Fruit fly (Drosophila melanogaster) whole organism, embryonic: ENCODE measurements around the gene CG5968.

ENCODE experiments used
- Awh ChIP-seq: fragments of 200-800 bp; sonication (Bioruptor generic); IDR thresholded peaks from 2 replicates; pipeline ENCODE4, ENCODE4 v1.3.6; 2022; ENCODE audit warnings: missing biosample characterization, missing genetic modification characterization
- B-H1 ChIP-seq: fragments of 200-800 bp; sonication (Bioruptor generic); IDR thresholded peaks from 3 replicates; pipeline ENCODE4 v1.3.6; 2022; ENCODE audit warnings: missing biosample characterization, missing genetic modification characterization
- Bgb ChIP-seq: fragments of 200-800 bp; sonication (Bioruptor generic); IDR thresholded peaks from 2 replicates; pipeline ENCODE4 v1.3.6; 2022; ENCODE audit warnings: missing biosample characterization, missing genetic modification characterization; ENCODE audit not compliant: partially characterized antibody
- Blimp-1 ChIP-seq: fragments of 200-800 bp; sonication (Bioruptor generic); optimal IDR thresholded peaks from 3 replicates; lab custom pipeline; 2018; ENCODE audit warnings: missing biosample characterization, missing genetic modification characterization, mild to moderate bottlenecking, moderate library complexity, missing genetic modification reagents
- CG11398 ChIP-seq: fragments of 200-800 bp; sonication (Bioruptor generic); optimal IDR thresholded peaks from 2 replicates; lab custom pipeline; 2016; ENCODE audit warnings: missing biosample characterization, missing genetic modification characterization
- CG11456 ChIP-seq: fragments of 200-800 bp; sonication (Bioruptor generic); IDR thresholded peaks from 3 replicates; pipeline ENCODE4 v1.3.6; 2022; ENCODE audit warnings: missing biosample characterization, missing genetic modification characterization
- CG14860 ChIP-seq: fragments of 200-800 bp; sonication (Bioruptor generic); IDR thresholded peaks from 3 replicates; pipeline ENCODE4 v1.3.6; 2022; ENCODE audit warnings: missing biosample characterization, missing genetic modification characterization; ENCODE audit not compliant: partially characterized antibody
- CG1603 ChIP-seq: fragments of 200-800 bp; sonication (Bioruptor generic); optimal IDR thresholded peaks from 2 replicates; lab custom pipeline; 2019; ENCODE audit warnings: missing biosample characterization, mild to moderate bottlenecking, missing genetic modification characterization, moderate library complexity
- CG1647 ChIP-seq: fragments of 200-800 bp; sonication (Bioruptor generic); optimal IDR thresholded peaks from 3 replicates; lab custom pipeline; 2016; ENCODE audit warnings: missing biosample characterization, missing genetic modification characterization
- CG17612 ChIP-seq: fragments of 200-800 bp; sonication (Bioruptor generic); IDR thresholded peaks from 2 replicates; pipeline ENCODE4 v1.3.6; 2022; ENCODE audit warnings: missing biosample characterization, missing genetic modification characterization
- CG2116 ChIP-seq: fragments of 200-800 bp; sonication (Bioruptor generic); optimal IDR thresholded peaks from 3 replicates; lab custom pipeline; 2018; ENCODE audit warnings: missing biosample characterization, mild to moderate bottlenecking, missing genetic modification characterization
- CG2889 ChIP-seq: fragments of 200-800 bp; sonication (Bioruptor generic); IDR thresholded peaks from 3 replicates; pipeline ENCODE4 v1.3.6; 2022; ENCODE audit warnings: missing biosample characterization, missing genetic modification characterization
- CG32532 ChIP-seq: fragments of 200-800 bp; sonication (Bioruptor generic); IDR thresholded peaks from 2 replicates; pipeline ENCODE4 v1.3.6; 2022; ENCODE audit warnings: missing biosample characterization, missing genetic modification characterization
- CG34224 ChIP-seq: fragments of 200-800 bp; sonication (Bioruptor generic); IDR thresholded peaks from 3 replicates; pipeline ENCODE4 v1.3.6; 2022; ENCODE audit warnings: missing biosample characterization, missing genetic modification characterization; ENCODE audit not compliant: partially characterized antibody
- CG4820 ChIP-seq: fragments of 200-800 bp; sonication (Bioruptor generic); optimal IDR thresholded peaks from 3 replicates; lab custom pipeline; 2016; ENCODE audit warnings: missing biosample characterization, missing genetic modification characterization
- CG6654 ChIP-seq: fragments of 200-800 bp; sonication (Bioruptor generic); optimal IDR thresholded peaks from 2 replicates; lab custom pipeline; 2017; ENCODE audit warnings: missing biosample characterization, mild to moderate bottlenecking, missing genetic modification characterization
- CG8924 ChIP-seq: fragments of 200-800 bp; optimal IDR thresholded peaks from 3 replicates; lab custom pipeline; 2019; ENCODE audit warnings: missing biosample characterization, mild to moderate bottlenecking, missing genetic modification characterization, moderate library complexity
- CoRest ChIP-seq: fragments of 200-800 bp; sonication (Bioruptor generic); optimal IDR thresholded peaks from 3 replicates; lab custom pipeline; 2018; ENCODE audit warnings: missing biosample characterization, mild to moderate bottlenecking, missing genetic modification characterization, moderate library complexity
- Dfd ChIP-seq, 2 experiments: fragments of >200 bp; optimal IDR thresholded peaks; 2 replicates each; lab custom pipeline; 2017; ENCODE audit warnings: missing biosample characterization in 2 of 2, missing genetic modification characterization in 2 of 2
- E2f2 ChIP-seq: fragments of 200-800 bp; sonication (Bioruptor generic); IDR thresholded peaks from 2 replicates; pipeline ENCODE4 v1.3.6; 2022; ENCODE audit warnings: missing biosample characterization, missing genetic modification characterization
- Lim3 ChIP-seq: fragments of 200-800 bp; sonication (Bioruptor generic); IDR thresholded peaks from 2 replicates; pipeline ENCODE4 v1.3.6; 2022; ENCODE audit warnings: missing biosample characterization, missing genetic modification characterization
- MTF-1 ChIP-seq: fragments of 200-800 bp; sonication (Bioruptor generic); optimal IDR thresholded peaks from 2 replicates; lab custom pipeline; 2018; ENCODE audit warnings: missing biosample characterization, mild to moderate bottlenecking, missing genetic modification characterization, borderline replicate concordance
- Mes4 ChIP-seq: fragments of 200-800 bp; sonication (Bioruptor generic); optimal IDR thresholded peaks from 2 replicates; lab custom pipeline; 2016; ENCODE audit warnings: missing biosample characterization, missing genetic modification characterization
- Mrtf ChIP-seq: fragments of 200-800 bp; sonication (Bioruptor generic); IDR thresholded peaks from 3 replicates; pipeline ENCODE4 v1.3.6; 2022; ENCODE audit warnings: missing biosample characterization, missing genetic modification characterization
- Opbp ChIP-seq: fragments of 200-800 bp; sonication (Bioruptor generic); IDR thresholded peaks from 3 replicates; pipeline ENCODE4 v1.3.6; 2022; ENCODE audit warnings: missing biosample characterization, missing genetic modification characterization; ENCODE audit not compliant: partially characterized antibody
- TFAM ChIP-seq: fragments of 200-800 bp; sonication (Bioruptor generic); optimal IDR thresholded peaks from 2 replicates; lab custom pipeline; 2017; ENCODE audit warnings: missing biosample characterization, missing genetic modification characterization, inconsistent platforms
- az2 ChIP-seq: fragments of 200-800 bp; sonication (Bioruptor generic); optimal IDR thresholded peaks from 3 replicates; lab custom pipeline; 2016; ENCODE audit warnings: missing biosample characterization, missing genetic modification characterization
- br ChIP-seq: fragments of >200 bp; optimal IDR thresholded peaks from 2 replicates; lab custom pipeline; 2017
- cad ChIP-seq: fragments of >200 bp; optimal IDR thresholded peaks from 2 replicates; lab custom pipeline; 2017; ENCODE audit warnings: missing biosample characterization, missing genetic modification characterization
- chinmo ChIP-seq: fragments of 200-800 bp; sonication (Bioruptor generic); IDR thresholded peaks from 4 replicates; pipeline ENCODE4 v1.3.6; 2022; ENCODE audit warnings: missing biosample characterization, missing genetic modification characterization; ENCODE audit not compliant: partially characterized antibody
- disco-r ChIP-seq: fragments of 200-800 bp; sonication (Bioruptor generic); optimal IDR thresholded peaks from 2 replicates; lab custom pipeline; 2016; ENCODE audit warnings: missing biosample characterization, missing genetic modification characterization
- dysf ChIP-seq: fragments of 200-800 bp; sonication (Bioruptor generic); IDR thresholded peaks from 3 replicates; pipeline ENCODE4 v1.3.6; 2022; ENCODE audit warnings: missing biosample characterization, missing genetic modification characterization
- eve ChIP-seq, 2 experiments: fragments of >200 bp; optimal IDR thresholded peaks; 2 replicates each; lab custom pipeline; 2017; ENCODE audit warnings: missing biosample characterization in 2 of 2, missing genetic modification characterization in 2 of 2
- fd3F ChIP-seq: fragments of 200-800 bp; sonication (Bioruptor generic); optimal IDR thresholded peaks from 2 replicates; lab custom pipeline; 2018; ENCODE audit warnings: missing biosample characterization, mild to moderate bottlenecking, missing genetic modification characterization, moderate library complexity
- ftz-f1 ChIP-seq: fragments of 200-800 bp; sonication (Bioruptor generic); optimal IDR thresholded peaks from 2 replicates; lab custom pipeline; 2016; ENCODE audit warnings: missing biosample characterization, missing genetic modification characterization
- gsb ChIP-seq: fragments of 200-800 bp; sonication (Bioruptor generic); IDR thresholded peaks from 2 replicates; pipeline ENCODE4 v1.3.6; 2022; ENCODE audit warnings: missing biosample characterization, missing genetic modification characterization
- hth ChIP-seq: fragments of >200 bp; optimal IDR thresholded peaks from 2 replicates; lab custom pipeline; 2017; ENCODE audit warnings: inconsistent platforms
- inv ChIP-seq: fragments of 200-800 bp; sonication (Bioruptor generic); IDR thresholded peaks from 2 replicates; pipeline ENCODE4 v1.3.6; 2022; ENCODE audit warnings: missing biosample characterization, missing genetic modification characterization; ENCODE audit not compliant: partially characterized antibody
- jing ChIP-seq: fragments of 200-800 bp; sonication (Bioruptor generic); optimal IDR thresholded peaks from 2 replicates; lab custom pipeline; 2018; ENCODE audit warnings: missing biosample characterization, mild to moderate bottlenecking, missing genetic modification characterization
- kah ChIP-seq: fragments of 200-800 bp; sonication (Bioruptor generic); optimal IDR thresholded peaks from 2 replicates; lab custom pipeline; 2018; ENCODE audit warnings: missing biosample characterization, mild to moderate bottlenecking, missing genetic modification characterization
- kni ChIP-seq: fragments of 200-800 bp; sonication (Bioruptor generic); optimal IDR thresholded peaks from 3 replicates; lab custom pipeline; 2017; ENCODE audit warnings: mild to moderate bottlenecking, missing biosample characterization, missing genetic modification reagents, missing genetic modification characterization
- nau ChIP-seq: fragments of 200-800 bp; sonication (Bioruptor generic); optimal IDR thresholded peaks from 3 replicates; lab custom pipeline; 2017; ENCODE audit warnings: missing biosample characterization, mild to moderate bottlenecking, missing genetic modification characterization, missing genetic modification reagents
- nerfin-1 ChIP-seq: fragments of 200-800 bp; sonication (Bioruptor generic); optimal IDR thresholded peaks from 3 replicates; lab custom pipeline; 2019; ENCODE audit warnings: missing biosample characterization, mild to moderate bottlenecking, missing genetic modification characterization, moderate library complexity
- nerfin-2 ChIP-seq: fragments of 200-800 bp; sonication (Bioruptor generic); IDR thresholded peaks from 2 replicates; pipeline ENCODE4 v1.3.6; 2022; ENCODE audit warnings: missing biosample characterization, missing genetic modification characterization; ENCODE audit not compliant: partially characterized antibody
- pfk ChIP-seq: fragments of 200-800 bp; sonication (Bioruptor generic); optimal IDR thresholded peaks from 2 replicates; lab custom pipeline; 2018; ENCODE audit warnings: missing biosample characterization, mild to moderate bottlenecking, missing genetic modification characterization, moderate library complexity
- shn ChIP-seq: fragments of 200-800 bp; sonication (Bioruptor generic); optimal IDR thresholded peaks from 3 replicates; lab custom pipeline; 2016; ENCODE audit warnings: missing biosample characterization, missing genetic modification characterization
- tup ChIP-seq: fragments of 200-800 bp; sonication (Bioruptor generic); optimal IDR thresholded peaks from 2 replicates; lab custom pipeline; 2016; ENCODE audit warnings: missing biosample characterization, mild to moderate bottlenecking, missing genetic modification characterization, moderate library complexity
- twi ChIP-seq: fragments of 200-800 bp; optimal IDR thresholded peaks from 2 replicates; lab custom pipeline; 2019; ENCODE audit warnings: missing biosample characterization, mild to moderate bottlenecking, missing genetic modification characterization, moderate library complexity
- tx ChIP-seq: fragments of 200-800 bp; sonication (Bioruptor generic); optimal IDR thresholded peaks from 2 replicates; lab custom pipeline; 2016; ENCODE audit warnings: missing biosample characterization, missing genetic modification characterization
- wek ChIP-seq: fragments of 200-800 bp; sonication (Bioruptor generic); optimal IDR thresholded peaks from 3 replicates; lab custom pipeline; 2018; ENCODE audit warnings: missing biosample characterization, mild to moderate bottlenecking, missing genetic modification characterization, moderate library complexity
- zf30C ChIP-seq: fragments of 200-800 bp; sonication (Bioruptor generic); optimal IDR thresholded peaks from 3 replicates; lab custom pipeline; 2018; ENCODE audit warnings: missing biosample characterization, mild to moderate bottlenecking, missing genetic modification characterization

The CG5968 gene

dm6 chr2L:16535673-16536144 lies 14.1 kb downstream of the CG5968 start (continued):
- TF ChIP-seq jing (peak; percentile 87), nau (peak; percentile 93), B-H1 (GFP tag; lab: Robert Waterston, UW) (peak; percentile 92), CG11398 (GFP tag; lab: Kevin White, UChicago) (peak; percentile 85), Mrtf (GFP tag; lab: Robert Waterston, UW) (peak; percentile 91), CG1603 (tag; lab: Kevin White, UChicago) (peak; percentile 94), CG34224 (GFP tag; lab: Robert Waterston, UW) (no peak), dysf (peak; percentile 94), Lim3 (GFP tag; lab: Robert Waterston, UW) (peak; percentile 69; the same call in 1 of the 2 replicates), eve (GFP tag; optimal IDR thresholded peaks at IDR 0.05; lab: Kevin White, UChicago) (peak; percentile 52 to 87), zf30C (GFP tag; lab: Kevin White, UChicago) (peak; percentile 94), wek (GFP tag; lab: Kevin White, UChicago) (peak; percentile 62), tx (GFP tag; lab: Kevin White, UChicago) (peak; percentile 65), fd3F (GFP tag; lab: Kevin White, UChicago) (peak; percentile 81), CG2889 (GFP tag; lab: Robert Waterston, UW) (peak; percentile 86), kah (GFP tag; lab: Kevin White, UChicago) (peak; percentile 91), CG6654 (GFP tag; lab: Kevin White, UChicago) (peak; percentile 64), cad (no peak), Bgb (GFP tag; lab: Robert Waterston, UW) (no peak), disco-r (GFP tag; lab: Kevin White, UChicago) (peak; percentile 85), nerfin-1 (peak; percentile 88), CG4820 (peak; percentile 76), Opbp (no peak), Blimp-1 (GFP tag; lab: Kevin White, UChicago) (peak; percentile 94), twi (tag; lab: Kevin White, UChicago) (peak; percentile 76), E2f2 (peak; percentile 77), CG1647 (GFP tag; lab: Kevin White, UChicago) (peak; percentile 50), MTF-1 (GFP tag; lab: Kevin White, UChicago) (peak; percentile 87), nerfin-2 (GFP tag; lab: Robert Waterston, UW) (no peak), inv (GFP tag; lab: Robert Waterston, UW) (no peak), CG2116 (GFP tag; lab: Kevin White, UChicago) (peak; percentile 70), hth (lab: Kevin White, UChicago) (no peak), CG11456 (peak; percentile 93), CG32532 (peak; percentile 92), az2 (GFP tag; lab: Kevin White, UChicago) (peak; percentile 92), chinmo (GFP tag; lab: Robert Waterston, UW) (no peak), pfk (GFP tag; lab: Kevin White, UChicago) (peak; percentile 29), tup (GFP tag; lab: Kevin White, UChicago) (peak; percentile 47), Awh (GFP tag; lab: Robert Waterston, UW) (peak; percentile 95), kni (peak; percentile 84), CoRest (tag; lab: Kevin White, UChicago) (peak; percentile 89), shn (GFP tag; lab: Kevin White, UChicago) (peak; percentile 81), CG14860 (GFP tag; lab: Robert Waterston, UW) (no peak), br (no peak), gsb (GFP tag; lab: Robert Waterston, UW) (peak; percentile 76), Mes4 (GFP tag; lab: Kevin White, UChicago) (peak; percentile 94), ftz-f1 (GFP tag; lab: Kevin White, UChicago) (no peak), CG17612 (GFP tag; lab: Robert Waterston, UW) (peak; percentile 87), Dfd (GFP tag; optimal IDR thresholded peaks at IDR 0.05; lab: Kevin White, UChicago) (no peak), TFAM (GFP tag; lab: Kevin White, UChicago) (peak; percentile 81), CG8924 (tag; lab: Kevin White, UChicago) (peak; percentile 94)
